Fruit fly (Drosophila melanogaster) S2 (cell line): ENCODE data around the gene CG42588.

Source experiments
- CG8478 ChIP-seq: fragments of >200 bp; optimal IDR thresholded peaks from 2 replicates; lab custom pipeline; 2018
- CTCF ChIP-seq, 2 experiments: fragments of >200 bp; optimal IDR thresholded peaks; 2 replicates each; lab custom pipeline; 2018

DNA sequence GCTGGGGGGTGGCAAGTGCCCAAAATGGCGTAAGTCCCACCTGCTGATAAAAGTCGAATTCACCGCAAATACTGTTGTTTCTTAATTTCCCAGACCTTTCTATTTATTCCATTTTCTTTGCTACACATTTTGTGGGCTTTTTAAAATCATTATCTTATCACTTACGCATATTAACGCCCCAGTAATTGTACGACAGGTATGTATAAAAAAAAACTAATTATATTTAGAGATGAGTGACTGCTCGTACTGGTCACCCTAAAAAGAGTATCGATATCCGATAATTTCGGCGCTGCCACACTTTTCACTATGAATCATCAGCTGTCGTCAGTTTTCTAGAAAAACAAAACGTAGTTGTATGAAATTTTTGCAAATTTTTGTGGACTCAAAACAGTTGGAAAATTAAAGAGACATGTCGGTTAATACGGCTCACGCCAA, 35.8 kb downstream of the CG42588 start, which contains the start of the genes CG10948 and Wbp2:
- TF ChIP-seq CG8478 (no peak), CTCF (optimal IDR thresholded peaks at IDR 0.05; lab: Kevin White, UChicago) (no peak)
